Worm (Caenorhabditis elegans) whole organism, mixed stage, embryonic: ENCODE results near the gene K02E7.11.

Experiments used
- ceh-83 ChIP-seq: fragments of 200-800 bp; sonication (Bioruptor generic); optimal IDR thresholded peaks from 2 replicates; lab custom pipeline; 2018; ENCODE audit warnings: mild to moderate bottlenecking, missing genetic modification characterization, missing compliant biosample characterization
- lin-13 ChIP-seq: fragments of 150-350 bp; optimal IDR thresholded peaks from 2 replicates; lab custom pipeline; 2014; ENCODE audit warnings: missing biosample characterization, missing genetic modification characterization
- mab-5 ChIP-seq: fragments of 150-350 bp; optimal IDR thresholded peaks from 2 replicates; lab custom pipeline; 2014; ENCODE audit warnings: missing biosample characterization, missing genetic modification characterization
- nhr-2 ChIP-seq: fragments of 150-350 bp; optimal IDR thresholded peaks from 2 replicates; lab custom pipeline; 2014; ENCODE audit warnings: missing biosample characterization, missing genetic modification characterization
- nhr-237 ChIP-seq: fragments of 150-350 bp; optimal IDR thresholded peaks from 2 replicates; lab custom pipeline; 2014; ENCODE audit warnings: missing biosample characterization, missing genetic modification characterization
- unc-120 ChIP-seq: sonication (generic microtip); optimal IDR thresholded peaks from 2 replicates; lab custom pipeline; 2017; ENCODE audit warnings: missing genetic modification characterization, missing compliant biosample characterization; ENCODE audit not compliant: poor library complexity, severe bottlenecking
- ztf-11 ChIP-seq: fragments of 150-350 bp; optimal IDR thresholded peaks from 2 replicates; lab custom pipeline; 2014; ENCODE audit warnings: missing biosample characterization, missing genetic modification characterization

DNA sequence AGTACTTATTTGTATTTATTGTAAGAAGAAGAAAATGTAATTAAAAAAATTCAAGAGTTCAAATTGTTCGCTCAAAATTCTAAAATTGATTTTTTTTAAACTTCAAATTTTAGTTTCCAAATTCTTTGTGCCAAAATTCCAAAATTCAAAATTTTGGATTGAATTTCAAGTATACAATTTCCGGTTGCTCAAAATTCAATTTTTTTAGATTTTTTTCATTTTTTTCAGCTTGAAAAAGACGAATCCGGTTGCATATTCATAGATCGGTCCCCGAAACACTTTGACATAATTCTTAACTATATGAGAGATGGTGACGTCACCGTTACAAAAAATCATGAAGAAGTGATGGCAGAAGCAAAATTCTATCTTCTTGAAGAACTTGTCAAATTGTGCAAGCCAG lies 3.2 kb downstream of the K02E7.11 start, which contains the start of gene K02E7.4:
- no peak for TF ChIP-seq ztf-11 (tag; lab: Kevin White, UChicago)
- no peak for TF ChIP-seq mab-5 (tag; lab: Kevin White, UChicago)
- TF ChIP-seq unc-120 (tag; lab: Kevin White, UChicago) = no peak
- no peak for TF ChIP-seq ceh-83
- no peak for TF ChIP-seq lin-13
- no peak for TF ChIP-seq nhr-237 (tag; lab: Kevin White, UChicago)
- no peak for TF ChIP-seq nhr-2
